Fruit fly (Drosophila melanogaster) whole organism, embryonic: ENCODE data around the gene UQCR-14.

Experiments used
- B-H2 ChIP-seq: fragments of 200-800 bp; sonication (Bioruptor generic); optimal IDR thresholded peaks from 2 replicates; lab custom pipeline; 2018; ENCODE audit warnings: missing biosample characterization, mild to moderate bottlenecking, missing genetic modification characterization
- CG10431 ChIP-seq: fragments of 200-800 bp; sonication (Bioruptor generic); optimal IDR thresholded peaks from 3 replicates; lab custom pipeline; 2018; ENCODE audit warnings: missing biosample characterization, mild to moderate bottlenecking, missing genetic modification characterization
- CG11456 ChIP-seq: fragments of 200-800 bp; sonication (Bioruptor generic); IDR thresholded peaks from 3 replicates; pipeline ENCODE4 v1.3.6; 2022; ENCODE audit warnings: missing biosample characterization, missing genetic modification characterization
- CG11504 ChIP-seq: fragments of 200-800 bp; sonication (Bioruptor generic); optimal IDR thresholded peaks from 3 replicates; lab custom pipeline; 2019; ENCODE audit warnings: missing biosample characterization, mild to moderate bottlenecking, missing genetic modification characterization, moderate library complexity
- CG1233 ChIP-seq: fragments of 200-800 bp; sonication (Bioruptor generic); optimal IDR thresholded peaks from 4 replicates; lab custom pipeline; 2018; ENCODE audit warnings: missing biosample characterization, mild to moderate bottlenecking, missing genetic modification characterization
- CG14965 ChIP-seq: fragments of 200-800 bp; sonication (Bioruptor generic); optimal IDR thresholded peaks from 2 replicates; lab custom pipeline; 2016; ENCODE audit warnings: missing biosample characterization, missing genetic modification characterization, borderline replicate concordance
- CG15011 ChIP-seq: fragments of 200-800 bp; sonication (Bioruptor generic); optimal IDR thresholded peaks from 3 replicates; lab custom pipeline; 2018; ENCODE audit warnings: missing biosample characterization, mild to moderate bottlenecking, missing genetic modification characterization
- CG1603 ChIP-seq: fragments of 200-800 bp; sonication (Bioruptor generic); optimal IDR thresholded peaks from 2 replicates; lab custom pipeline; 2019; ENCODE audit warnings: missing biosample characterization, mild to moderate bottlenecking, missing genetic modification characterization, moderate library complexity
- CG17186 ChIP-seq: fragments of 200-800 bp; sonication (Bioruptor generic); optimal IDR thresholded peaks from 3 replicates; lab custom pipeline; 2017; ENCODE audit warnings: missing biosample characterization, missing genetic modification reagents, missing genetic modification characterization
- CG17612 ChIP-seq: fragments of 200-800 bp; sonication (Bioruptor generic); IDR thresholded peaks from 2 replicates; pipeline ENCODE4 v1.3.6; 2022; ENCODE audit warnings: missing biosample characterization, missing genetic modification characterization
- CG17802 ChIP-seq: fragments of 200-800 bp; sonication (Bioruptor generic); optimal IDR thresholded peaks from 2 replicates; lab custom pipeline; 2018; ENCODE audit warnings: missing biosample characterization, mild to moderate bottlenecking, missing genetic modification characterization, moderate library complexity
- CG18011 ChIP-seq: fragments of 200-800 bp; sonication (Bioruptor generic); optimal IDR thresholded peaks from 2 replicates; lab custom pipeline; 2017; ENCODE audit warnings: missing biosample characterization, missing genetic modification characterization, mild to moderate bottlenecking, moderate library complexity, missing genotype
- CG2120 ChIP-seq: fragments of 200-800 bp; sonication (Bioruptor generic); optimal IDR thresholded peaks from 3 replicates; lab custom pipeline; 2016; ENCODE audit warnings: missing biosample characterization, missing genetic modification characterization
- CG31224 ChIP-seq: fragments of 200-800 bp; sonication (Bioruptor generic); IDR thresholded peaks from 2 replicates; pipeline ENCODE4 v1.3.6; 2022; ENCODE audit warnings: missing biosample characterization, missing genetic modification characterization
- CG33213 ChIP-seq: fragments of 200-800 bp; sonication (Bioruptor generic); optimal IDR thresholded peaks from 3 replicates; lab custom pipeline; 2016; ENCODE audit warnings: missing biosample characterization, missing genetic modification characterization
- CG3838 ChIP-seq: fragments of 200-800 bp; sonication (Bioruptor generic); optimal IDR thresholded peaks from 3 replicates; lab custom pipeline; 2016; ENCODE audit warnings: missing biosample characterization, missing genetic modification characterization
- CG4328 ChIP-seq: fragments of 200-800 bp; sonication (Bioruptor generic); optimal IDR thresholded peaks from 3 replicates; lab custom pipeline; 2017; ENCODE audit warnings: missing biosample characterization, missing genetic modification reagents, missing genetic modification characterization
- CG4424 ChIP-seq: fragments of 200-800 bp; sonication (Bioruptor generic); optimal IDR thresholded peaks from 3 replicates; lab custom pipeline; 2016; ENCODE audit warnings: missing biosample characterization, missing genetic modification characterization
- CG6272 ChIP-seq: fragments of 200-800 bp; sonication (Bioruptor generic); IDR thresholded peaks from 2 replicates; pipeline ENCODE4 v1.3.6; 2022; ENCODE audit warnings: missing biosample characterization, missing genetic modification characterization
- CG6654 ChIP-seq: fragments of 200-800 bp; sonication (Bioruptor generic); optimal IDR thresholded peaks from 2 replicates; lab custom pipeline; 2017; ENCODE audit warnings: missing biosample characterization, mild to moderate bottlenecking, missing genetic modification characterization
- CG6791 ChIP-seq: fragments of 200-800 bp; sonication (Bioruptor generic); IDR thresholded peaks from 3 replicates; pipeline ENCODE4 v1.3.6; 2022; ENCODE audit warnings: missing biosample characterization, missing genetic modification characterization; ENCODE audit not compliant: partially characterized antibody
- CG7357 ChIP-seq: fragments of 200-800 bp; sonication (Bioruptor generic); IDR thresholded peaks from 3 replicates; pipeline ENCODE4 v1.3.6; 2022; ENCODE audit warnings: missing biosample characterization, missing genetic modification characterization
- CG8290 ChIP-seq, 3 experiments: fragments of 200-800 bp; sonication (Bioruptor generic); optimal IDR thresholded peaks; 2 replicates each; lab custom pipeline; 2016 to 2019; ENCODE audit warnings: missing biosample characterization in 3 of 3, missing genetic modification characterization in 3 of 3, mild to moderate bottlenecking in 2 of 3, moderate library complexity in 1 of 3
- CG9215 ChIP-seq: fragments of 200-800 bp; sonication (Bioruptor generic); IDR thresholded peaks from 2 replicates; pipeline ENCODE4 v1.3.6; 2022; ENCODE audit warnings: missing biosample characterization, missing genetic modification characterization
- D19A ChIP-seq: fragments of 200-800 bp; optimal IDR thresholded peaks from 3 replicates; lab custom pipeline; 2019; ENCODE audit warnings: missing biosample characterization, mild to moderate bottlenecking, missing genetic modification characterization, moderate library complexity
- Dip3 ChIP-seq: fragments of 200-800 bp; sonication (Bioruptor generic); optimal IDR thresholded peaks from 3 replicates; lab custom pipeline; 2016; ENCODE audit warnings: missing biosample characterization, missing genetic modification characterization
- ERR ChIP-seq: fragments of 200-800 bp; sonication (Bioruptor generic); optimal IDR thresholded peaks from 2 replicates; lab custom pipeline; 2016; ENCODE audit warnings: missing biosample characterization, missing genetic modification characterization
- Fer2 ChIP-seq: fragments of 200-800 bp; sonication (Bioruptor generic); optimal IDR thresholded peaks from 2 replicates; lab custom pipeline; 2018; ENCODE audit warnings: missing biosample characterization, mild to moderate bottlenecking, missing genetic modification characterization, moderate library complexity
- HmgZ ChIP-seq: fragments of 200-800 bp; sonication (Bioruptor generic); optimal IDR thresholded peaks from 2 replicates; lab custom pipeline; 2018; ENCODE audit warnings: missing biosample characterization, mild to moderate bottlenecking, missing genetic modification characterization
- MBD-R2 ChIP-seq: fragments of 200-800 bp; sonication (Bioruptor generic); IDR thresholded peaks from 2 replicates; pipeline ENCODE4 v1.3.6; 2022; ENCODE audit warnings: missing biosample characterization, missing genetic modification characterization
- Nf-YA ChIP-seq: fragments of 200-800 bp; sonication (Bioruptor generic); IDR thresholded peaks from 2 replicates; pipeline ENCODE4 v1.3.6; 2022; ENCODE audit warnings: missing biosample characterization, missing genetic modification characterization
- Rfx ChIP-seq: fragments of 200-800 bp; sonication (Bioruptor generic); IDR thresholded peaks from 2 replicates; pipeline ENCODE4 v1.3.6; 2022; ENCODE audit warnings: missing biosample characterization, missing genetic modification characterization
- Xrp1 ChIP-seq: fragments of 200-800 bp; sonication (Bioruptor generic); IDR thresholded peaks from 2 replicates; pipeline ENCODE4 v1.3.6; 2022; ENCODE audit warnings: missing biosample characterization, missing genetic modification characterization
- ash1 ChIP-seq: fragments of 200-800 bp; sonication (Bioruptor generic); optimal IDR thresholded peaks from 2 replicates; lab custom pipeline; 2018; ENCODE audit warnings: missing biosample characterization, mild to moderate bottlenecking, missing genetic modification characterization
- bigmax ChIP-seq: fragments of 200-800 bp; sonication (Bioruptor generic); optimal IDR thresholded peaks from 2 replicates; lab custom pipeline; 2018; ENCODE audit warnings: missing biosample characterization, mild to moderate bottlenecking, missing genetic modification characterization
- br ChIP-seq: fragments of >200 bp; optimal IDR thresholded peaks from 2 replicates; lab custom pipeline; 2017
- chn ChIP-seq: fragments of 200-800 bp; sonication (Bioruptor generic); optimal IDR thresholded peaks from 2 replicates; lab custom pipeline; 2016; ENCODE audit warnings: missing biosample characterization, missing genetic modification characterization
- dimm ChIP-seq: fragments of 200-800 bp; sonication (Bioruptor generic); IDR thresholded peaks from 2 replicates; pipeline ENCODE4 v1.3.6; 2022; ENCODE audit warnings: missing biosample characterization, missing genetic modification characterization
- dm ChIP-seq: fragments of 200-800 bp; sonication (Bioruptor generic); optimal IDR thresholded peaks from 3 replicates; lab custom pipeline; 2016; ENCODE audit warnings: missing biosample characterization, missing genetic modification characterization
- eyg ChIP-seq: fragments of 200-800 bp; sonication (Bioruptor generic); optimal IDR thresholded peaks from 3 replicates; lab custom pipeline; 2016; ENCODE audit warnings: missing biosample characterization, missing genetic modification characterization
- gcm ChIP-seq: fragments of 200-800 bp; sonication (Bioruptor generic); optimal IDR thresholded peaks from 2 replicates; lab custom pipeline; 2019; ENCODE audit warnings: missing biosample characterization, mild to moderate bottlenecking, missing genetic modification characterization, moderate library complexity
- gcm2 ChIP-seq: fragments of 200-800 bp; sonication (Bioruptor generic); optimal IDR thresholded peaks from 2 replicates; lab custom pipeline; 2016; ENCODE audit warnings: missing biosample characterization, missing genetic modification characterization
- luna ChIP-seq: fragments of 200-800 bp; sonication (Bioruptor generic); optimal IDR thresholded peaks from 2 replicates; lab custom pipeline; 2016; ENCODE audit warnings: missing biosample characterization, missing genetic modification characterization
- nerfin-2 ChIP-seq: fragments of 200-800 bp; sonication (Bioruptor generic); IDR thresholded peaks from 2 replicates; pipeline ENCODE4 v1.3.6; 2022; ENCODE audit warnings: missing biosample characterization, missing genetic modification characterization; ENCODE audit not compliant: partially characterized antibody
- nom ChIP-seq: fragments of 200-800 bp; sonication (Bioruptor generic); optimal IDR thresholded peaks from 2 replicates; lab custom pipeline; 2017; ENCODE audit warnings: missing biosample characterization, missing genetic modification characterization, mild to moderate bottlenecking, moderate library complexity, missing genetic modification reagents
- repo ChIP-seq: fragments of 200-800 bp; sonication (Bioruptor generic); optimal IDR thresholded peaks from 2 replicates; lab custom pipeline; 2016; ENCODE audit warnings: missing biosample characterization, missing genetic modification characterization
- rib ChIP-seq: fragments of 200-800 bp; sonication (Bioruptor generic); IDR thresholded peaks from 2 replicates; pipeline ENCODE4 v1.3.6; 2022; ENCODE audit warnings: missing biosample characterization, missing genetic modification characterization
- sens ChIP-seq: fragments of 200-800 bp; sonication (Bioruptor generic); peaks from one replicate; lab custom pipeline; 2016; ENCODE audit warnings: missing biosample characterization, missing genetic modification characterization
- sim ChIP-seq: fragments of 200-800 bp; sonication (Bioruptor generic); IDR thresholded peaks from 2 replicates; pipeline ENCODE4 v1.3.6; 2022; ENCODE audit warnings: missing biosample characterization, missing genetic modification characterization
- vfl ChIP-seq: fragments of 200-800 bp; sonication (Bioruptor generic); optimal IDR thresholded peaks from 2 replicates; lab custom pipeline; 2016; ENCODE audit warnings: missing biosample characterization, missing genetic modification characterization
- zf30C ChIP-seq: fragments of 200-800 bp; sonication (Bioruptor generic); optimal IDR thresholded peaks from 3 replicates; lab custom pipeline; 2018; ENCODE audit warnings: missing biosample characterization, mild to moderate bottlenecking, missing genetic modification characterization

UQCR-14 gene

DNA sequence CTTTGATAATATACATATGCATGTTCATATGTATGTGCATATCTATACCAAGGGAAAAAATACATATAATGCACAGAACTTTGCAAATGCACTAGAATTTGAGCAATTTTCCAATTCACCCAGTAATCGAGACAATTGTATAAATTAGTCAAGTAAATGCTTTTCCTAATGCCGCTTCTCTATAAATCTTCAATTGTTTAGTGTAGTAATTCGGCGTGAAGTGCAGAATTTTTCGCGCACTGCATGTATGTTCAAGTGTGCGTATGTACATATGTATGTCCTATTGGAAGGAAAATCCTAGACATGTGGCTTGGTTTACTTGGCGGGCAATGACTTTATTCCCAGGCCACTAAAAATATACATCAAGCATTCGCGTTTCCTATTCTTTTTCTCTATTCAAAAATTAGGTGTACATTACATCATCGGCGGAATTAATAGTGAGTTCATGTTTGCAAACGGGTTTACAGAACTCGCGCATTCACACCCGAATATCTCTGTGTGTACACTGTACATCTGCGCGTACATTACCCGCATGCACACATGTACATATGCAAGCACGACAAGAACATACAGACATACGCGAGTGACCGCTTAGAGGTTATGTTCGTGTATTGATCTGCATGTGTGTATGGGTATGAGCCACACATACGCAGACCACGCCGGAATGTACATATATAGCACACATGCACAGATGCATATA is 32.9 kb downstream of the UQCR-14 start (continued):
- peak; percentile 8 for TF ChIP-seq gcm2 (GFP tag; lab: Kevin White, UChicago)
- TF ChIP-seq CG17186 (GFP tag; lab: Kevin White, UChicago) = no peak
- TF ChIP-seq CG7357 (GFP tag; lab: Robert Waterston, UW) = no peak
- TF ChIP-seq repo (GFP tag; lab: Kevin White, UChicago) = no peak
- TF ChIP-seq eyg (GFP tag; lab: Kevin White, UChicago) = no peak
- no peak for TF ChIP-seq Nf-YA
- no peak for TF ChIP-seq D19A
- TF ChIP-seq rib (GFP tag; lab: Robert Waterston, UW) = no peak
- no peak for TF ChIP-seq CG33213
- peak; percentile 40 for TF ChIP-seq B-H2 (GFP tag; lab: Kevin White, UChicago)
- TF ChIP-seq CG6272 = no peak
- no peak for TF ChIP-seq sim (GFP tag; lab: Robert Waterston, UW)
- no peak for TF ChIP-seq Dip3
- no peak for TF ChIP-seq chn (GFP tag; lab: Kevin White, UChicago)
- peak; percentile 34 for TF ChIP-seq HmgZ (tag; lab: Kevin White, UChicago)
- TF ChIP-seq vfl (GFP tag; lab: Kevin White, UChicago) = no peak
- no peak for TF ChIP-seq CG17612 (GFP tag; lab: Robert Waterston, UW)
- TF ChIP-seq CG1233 (GFP tag; lab: Kevin White, UChicago) = peak; percentile 7
- peak; percentile 68 for TF ChIP-seq zf30C (GFP tag; lab: Kevin White, UChicago)
- no peak for TF ChIP-seq CG31224 (GFP tag; lab: Robert Waterston, UW)
- TF ChIP-seq CG3838 (GFP tag; lab: Kevin White, UChicago) = no peak
- no peak for TF ChIP-seq Xrp1
- no peak for TF ChIP-seq luna (GFP tag; lab: Kevin White, UChicago)
- TF ChIP-seq nom = peak; percentile 19
- peak; percentile 64; the same call in 2 of the 3 replicates for TF ChIP-seq CG6791 (GFP tag; lab: Robert Waterston, UW)
- no peak for TF ChIP-seq CG4424 (GFP tag; lab: Kevin White, UChicago)
- TF ChIP-seq bigmax = peak; percentile 99
- TF ChIP-seq CG4328 (GFP tag; lab: Kevin White, UChicago) = peak; percentile 17
- TF ChIP-seq br (lab: Kevin White, UChicago) = no peak
- TF ChIP-seq CG9215 (GFP tag; lab: Robert Waterston, UW) = no peak
- TF ChIP-seq nerfin-2 (GFP tag; lab: Robert Waterston, UW) = no peak
- TF ChIP-seq dimm = no peak
- peak; percentile 84 for TF ChIP-seq gcm (GFP tag; lab: Kevin White, UChicago)
- no peak; the same call in 1 of the 2 replicates for TF ChIP-seq Rfx (GFP tag; lab: Robert Waterston, UW)
- no peak for TF ChIP-seq CG6654
- TF ChIP-seq CG11456 (GFP tag; lab: Robert Waterston, UW) = no peak
- TF ChIP-seq sens (GFP tag; lab: Kevin White, UChicago) = peak; percentile 69
- TF ChIP-seq dm (GFP tag; lab: Kevin White, UChicago) = peak; percentile 71
- no peak for TF ChIP-seq CG8290 (GFP tag; optimal IDR thresholded peaks at IDR 0.05; lab: Kevin White, UChicago)
- peak in 1 of 2 experiments; percentile 54 for TF ChIP-seq CG8290 (tag; optimal IDR thresholded peaks at IDR 0.05; lab: Kevin White, UChicago)
- no peak for TF ChIP-seq CG18011 (GFP tag; lab: Kevin White, UChicago)
- no peak for TF ChIP-seq CG10431 (GFP tag; lab: Kevin White, UChicago)
- no peak for TF ChIP-seq CG17802 (tag; lab: Kevin White, UChicago)
- TF ChIP-seq CG14965 (GFP tag; lab: Kevin White, UChicago) = no peak
- TF ChIP-seq CG15011 (GFP tag; lab: Kevin White, UChicago) = no peak
- TF ChIP-seq CG2120 (GFP tag; lab: Kevin White, UChicago) = no peak
- no peak for TF ChIP-seq Fer2 (tag; lab: Kevin White, UChicago)
- no peak for TF ChIP-seq CG11504 (tag; lab: Kevin White, UChicago)
- no peak for TF ChIP-seq CG1603 (tag; lab: Kevin White, UChicago)
- TF ChIP-seq ash1 = no peak
- peak; percentile 16; the same call in 1 of the 2 replicates for TF ChIP-seq MBD-R2
- no peak for TF ChIP-seq ERR (GFP tag; lab: Kevin White, UChicago)
